Worm (Caenorhabditis elegans): Measurements from ENCODE around the gene tbx-2.

tbx-2 gene

DNA sequence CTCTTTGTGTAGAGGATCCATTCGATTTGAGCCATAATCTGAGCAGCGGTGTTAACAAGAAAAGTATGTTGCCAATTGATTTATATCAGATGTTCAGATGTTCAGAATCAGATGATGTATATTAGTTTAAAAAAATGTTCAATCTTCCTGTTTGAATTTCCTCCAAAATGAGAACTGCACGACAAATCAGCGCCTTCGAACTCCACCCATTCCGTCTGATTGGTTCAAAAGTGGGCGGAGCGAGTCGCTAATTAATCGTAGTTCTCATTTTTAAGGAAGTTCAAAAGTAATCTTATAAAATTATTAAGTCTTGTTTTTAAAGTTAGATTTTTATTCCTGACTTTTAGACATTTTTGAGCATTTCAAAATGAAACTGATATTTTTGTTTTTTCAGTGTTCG, 43.1 kb upstream of the tbx-2 start:
- TF ChIP-seq pha-4 (tag; optimal IDR thresholded peaks at IDR 0.05) (no peak), nfya-1 (tag; optimal IDR thresholded peaks at IDR 0.05; ENCODE audit: insufficient read depth) (peak; percentile 95)

DNA sequence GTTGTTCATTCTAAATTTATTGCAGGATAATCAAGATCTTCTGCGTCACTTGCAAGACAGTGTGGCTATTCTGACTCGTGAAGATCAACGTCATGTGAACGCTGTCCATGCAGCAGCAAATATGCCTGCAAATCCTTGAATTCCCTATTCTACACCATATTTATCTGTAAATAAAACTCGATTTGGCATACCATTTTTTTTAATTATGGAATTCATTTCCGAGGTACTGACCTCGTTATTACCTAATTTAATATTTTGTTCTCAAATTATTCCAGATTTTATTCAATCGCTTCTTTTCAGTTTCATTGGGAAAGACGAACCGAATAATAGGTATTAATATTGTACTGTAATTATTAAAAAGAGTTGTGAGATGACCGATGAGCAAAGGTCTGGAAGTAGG, 37.5 kb upstream of the tbx-2 start, which contains the start of gene cid-1:
Gene cid-1 (plus strand): TSS at position 301 of the 400 bp plus-strand sequence.
- no peak for TF ChIP-seq nhr-11 (tag; optimal IDR thresholded peaks at IDR 0.05)
- no peak for TF ChIP-seq ztf-11 (tag; optimal IDR thresholded peaks at IDR 0.05)
- TF ChIP-seq mml-1 (tag; optimal IDR thresholded peaks at IDR 0.05): no peak
- no peak for TF ChIP-seq fos-1 (tag; optimal IDR thresholded peaks at IDR 0.05)
- no peak for TF ChIP-seq nhr-237 (tag; optimal IDR thresholded peaks at IDR 0.05)
- TF ChIP-seq skn-1 (tag; optimal IDR thresholded peaks at IDR 0.05): no peak
- TF ChIP-seq tbx-2 (tag; optimal IDR thresholded peaks at IDR 0.05): no peak
- no peak for TF ChIP-seq nhr-23 (tag; optimal IDR thresholded peaks at IDR 0.05)
- TF ChIP-seq egl-5 (tag; optimal IDR thresholded peaks at IDR 0.05): no peak
- TF ChIP-seq ztf-4 (tag; optimal IDR thresholded peaks at IDR 0.05): no peak
- no peak for TF ChIP-seq pqm-1 (tag; optimal IDR thresholded peaks at IDR 0.05)
- no peak for TF ChIP-seq snpc-4 (tag; optimal IDR thresholded peaks at IDR 0.05)
- TF ChIP-seq ceh-82 (tag; optimal IDR thresholded peaks at IDR 0.05): no peak
- TF ChIP-seq ZK546.5 (tag; optimal IDR thresholded peaks at IDR 0.05): no peak
- no peak for TF ChIP-seq elt-3 (tag; optimal IDR thresholded peaks at IDR 0.05)
- TF ChIP-seq unc-62 (GFP tag; optimal IDR thresholded peaks at IDR 0.05): no peak

DNA sequence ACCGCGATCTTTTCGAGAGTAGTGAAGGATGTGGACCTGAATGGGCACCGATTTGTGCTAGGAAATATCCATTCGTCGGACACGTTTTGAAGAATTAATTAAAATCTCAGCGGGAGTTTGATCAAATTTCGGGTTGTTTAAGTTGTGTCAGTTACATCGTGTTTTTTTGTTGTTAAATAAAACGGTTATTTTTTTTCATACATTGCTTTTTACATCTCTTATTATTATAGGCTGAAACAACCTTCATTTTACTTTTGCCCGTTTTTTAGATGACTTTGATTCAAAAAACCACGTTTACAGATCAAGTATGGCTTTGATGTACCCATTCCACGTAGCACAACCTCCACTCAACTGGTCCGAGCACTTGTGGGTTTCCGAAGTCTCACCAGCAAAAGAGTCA, 37.0 kb upstream of the tbx-2 start, which contains the start of gene emb-1:
Gene emb-1 (plus strand): TSS at position 301 of the 400 bp plus-strand sequence.
- no peak for TF ChIP-seq fos-1 (tag; optimal IDR thresholded peaks at IDR 0.05)
- no peak for TF ChIP-seq daf-12 (tag; optimal IDR thresholded peaks at IDR 0.05)
- no peak for TF ChIP-seq lsy-12 (tag; optimal IDR thresholded peaks at IDR 0.05)
- TF ChIP-seq hmg-11 (tag; optimal IDR thresholded peaks at IDR 0.05): no peak
- TF ChIP-seq mml-1 (tag; optimal IDR thresholded peaks at IDR 0.05): no peak
- no peak for TF ChIP-seq ceh-28 (tag; optimal IDR thresholded peaks at IDR 0.05)
- TF ChIP-seq ceh-9 (tag; optimal IDR thresholded peaks at IDR 0.05): no peak
- TF ChIP-seq jun-1 (tag; optimal IDR thresholded peaks at IDR 0.05): no peak
- no peak for TF ChIP-seq nhr-12 (tag; optimal IDR thresholded peaks at IDR 0.05)
- no peak for TF ChIP-seq ama-1 (optimal IDR thresholded peaks at IDR 0.05)
- TF ChIP-seq pqm-1 (tag; optimal IDR thresholded peaks at IDR 0.05): no peak
- no peak for TF ChIP-seq lin-39 (tag; optimal IDR thresholded peaks at IDR 0.05)
- TF ChIP-seq nfya-1 (tag; optimal IDR thresholded peaks at IDR 0.05; ENCODE audit: insufficient read depth): no peak
- no peak for TF ChIP-seq elt-2 (tag; optimal IDR thresholded peaks at IDR 0.05)

DNA sequence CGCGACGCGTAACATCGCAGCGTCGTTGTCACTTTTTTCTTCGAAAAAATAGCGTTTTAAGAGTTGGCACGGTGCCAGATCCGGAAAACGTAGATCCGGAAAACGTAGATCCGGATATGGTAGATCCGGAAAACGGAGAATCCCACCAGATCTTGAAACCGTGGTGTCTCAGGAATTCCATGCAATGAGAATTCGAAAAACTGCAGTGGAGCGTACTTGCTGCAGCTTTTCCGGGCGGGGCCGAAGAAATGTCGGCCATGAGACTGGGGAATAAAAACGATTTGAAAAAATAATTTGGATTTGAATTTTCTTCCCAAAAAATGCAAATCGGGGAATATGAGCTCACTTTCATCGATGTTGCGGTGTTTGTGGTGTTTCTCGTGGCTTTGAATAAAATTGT, 36.4 kb upstream of the tbx-2 start, which contains the start of gene K10D2.5:
Gene K10D2.5 (plus strand): TSS at position 251 of the 400 bp plus-strand sequence.
- TF ChIP-seq ceh-16 (tag; optimal IDR thresholded peaks at IDR 0.05) (no peak), ama-1 (optimal IDR thresholded peaks at IDR 0.05) (peak; percentile 46), sea-2 (GFP tag; optimal IDR thresholded peaks at IDR 0.05) (no peak), hmg-11 (tag; optimal IDR thresholded peaks at IDR 0.05) (peak; percentile 44), pha-4 (tag; optimal IDR thresholded peaks at IDR 0.05) (peak; percentile 91), ceh-9 (tag; optimal IDR thresholded peaks at IDR 0.05) (no peak), tbx-2 (tag; optimal IDR thresholded peaks at IDR 0.05) (peak; percentile 14), snpc-4 (tag; optimal IDR thresholded peaks at IDR 0.05) (peak; percentile 89), elt-1 (tag; optimal IDR thresholded peaks at IDR 0.05) (no peak), fkh-10 (GFP tag; optimal IDR thresholded peaks at IDR 0.05) (peak; percentile 69), nhr-23 (tag; optimal IDR thresholded peaks at IDR 0.05) (peak; percentile 90), nhr-28 (tag; optimal IDR thresholded peaks at IDR 0.05) (no peak), lin-39 (tag; optimal IDR thresholded peaks at IDR 0.05) (peak; percentile 95), egl-27 (tag; optimal IDR thresholded peaks at IDR 0.05) (peak; percentile 0), daf-12 (tag; optimal IDR thresholded peaks at IDR 0.05) (no peak), mml-1 (tag; optimal IDR thresholded peaks at IDR 0.05) (no peak), unc-62 (GFP tag; optimal IDR thresholded peaks at IDR 0.05) (no peak), fkh-2 (tag; optimal IDR thresholded peaks at IDR 0.05) (no peak), mdl-1 (tag; optimal IDR thresholded peaks at IDR 0.05) (no peak), nhr-11 (tag; optimal IDR thresholded peaks at IDR 0.05) (peak; percentile 74), nhr-67 (tag; optimal IDR thresholded peaks at IDR 0.05) (no peak), nhr-237 (tag; optimal IDR thresholded peaks at IDR 0.05) (no peak), fos-1 (tag; optimal IDR thresholded peaks at IDR 0.05) (no peak), ceh-82 (tag; optimal IDR thresholded peaks at IDR 0.05) (peak; percentile 70), nhr-25 (tag; optimal IDR thresholded peaks at IDR 0.05) (peak; percentile 89), nfya-1 (tag; optimal IDR thresholded peaks at IDR 0.05; ENCODE audit: insufficient read depth) (peak; percentile 88), nhr-12 (tag; optimal IDR thresholded peaks at IDR 0.05) (no peak), elt-3 (tag; optimal IDR thresholded peaks at IDR 0.05) (peak in 1 of 3 experiments; percentile 7), nhr-77 (tag; optimal IDR thresholded peaks at IDR 0.05) (peak; percentile 39), elt-2 (tag; optimal IDR thresholded peaks at IDR 0.05) (peak; percentile 55), ztf-11 (tag; optimal IDR thresholded peaks at IDR 0.05) (no peak), ztf-4 (tag; optimal IDR thresholded peaks at IDR 0.05) (no peak), unc-39 (tag; optimal IDR thresholded peaks at IDR 0.05) (no peak), skn-1 (tag; optimal IDR thresholded peaks at IDR 0.05) (peak; percentile 79), pqm-1 (tag; optimal IDR thresholded peaks at IDR 0.05) (peak; percentile 58), lin-15B (tag; optimal IDR thresholded peaks at IDR 0.05) (peak; percentile 99), egl-5 (tag; optimal IDR thresholded peaks at IDR 0.05) (peak; percentile 74), ceh-28 (tag; optimal IDR thresholded peaks at IDR 0.05) (peak; percentile 73), eor-1 (tag; optimal IDR thresholded peaks at IDR 0.05) (no peak), zag-1 (tag; optimal IDR thresholded peaks at IDR 0.05) (no peak), lsy-12 (tag; optimal IDR thresholded peaks at IDR 0.05) (peak; percentile 85), aly-2 (tag; optimal IDR thresholded peaks at IDR 0.05) (no peak)
